Worm (Caenorhabditis elegans) whole organism, L4/young adult: ENCODE data around the gene hum-10.

ENCODE experiments used
- W03F9.2 ChIP-seq: fragments of 150-350 bp; optimal IDR thresholded peaks from 2 replicates; lab custom pipeline; 2014; ENCODE audit warnings: missing biosample characterization, missing genetic modification characterization
- dao-5 ChIP-seq: sonication (generic microtip); optimal IDR thresholded peaks from 2 replicates; lab custom pipeline; 2016; ENCODE audit warnings: missing genotype, missing genetic modification characterization, moderate library complexity, missing compliant biosample characterization
- him-1 ChIP-seq: sonication (generic microtip); optimal IDR thresholded peaks from 2 replicates; lab custom pipeline; 2016; ENCODE audit warnings: missing genotype, missing genetic modification reagents, missing genetic modification characterization, missing compliant biosample characterization

DNA sequence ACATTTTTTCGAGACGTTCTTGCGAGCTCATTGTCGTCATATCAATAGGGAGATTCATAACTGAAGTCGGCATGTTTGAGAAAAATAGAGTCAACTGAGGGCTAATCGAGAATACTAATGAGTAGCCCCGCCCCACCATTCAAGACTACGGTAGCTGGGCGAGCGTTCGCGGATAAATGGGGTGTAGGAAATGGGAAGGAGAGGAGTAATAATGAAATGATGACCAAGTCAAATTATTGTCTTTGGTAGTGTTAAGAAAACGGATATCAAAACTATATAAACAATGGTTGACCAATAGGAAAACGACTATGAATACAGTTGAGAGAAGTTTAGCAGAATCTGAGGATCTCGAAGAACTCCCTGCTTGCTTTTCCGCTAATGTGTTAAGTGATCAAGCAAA, 20.6 kb downstream of the hum-10 start, which contains the start of gene mls-2:
- TF ChIP-seq W03F9.2 (tag; lab: Kevin White, UChicago): no peak
- TF ChIP-seq him-1 (tag; lab: Kevin White, UChicago): no peak
- TF ChIP-seq dao-5: no peak
